Worm (Caenorhabditis elegans) whole organism, late embryonic: ENCODE results near the gene twk-13.
A peak's percentile ranks its signal among the peaks of the same experiment; 100 is the strongest.

ENCODE experiments used
- C08G9.2 ChIP-seq: sonication (generic microtip); optimal IDR thresholded peaks from 2 replicates; lab custom pipeline; 2016; ENCODE audit warnings: mild to moderate bottlenecking, missing genetic modification characterization, moderate library complexity, missing compliant biosample characterization
- C38D4.7 ChIP-seq: fragments of 200-800 bp; sonication (Bioruptor generic); optimal IDR thresholded peaks from 2 replicates; lab custom pipeline; 2018; ENCODE audit warnings: mild to moderate bottlenecking, missing genetic modification characterization, moderate library complexity, missing compliant biosample characterization
- F13H6.1 ChIP-seq: sonication (generic microtip); optimal IDR thresholded peaks from 2 replicates; lab custom pipeline; 2016; ENCODE audit warnings: missing genetic modification characterization, missing compliant biosample characterization
- K09A11.1 ChIP-seq: sonication (generic microtip); optimal IDR thresholded peaks from 2 replicates; lab custom pipeline; 2017; ENCODE audit warnings: antibody characterized with exemption, mild to moderate bottlenecking, missing genetic modification characterization, missing compliant biosample characterization; ENCODE audit not compliant: insufficient read depth
- T23F11.4 ChIP-seq: fragments of 200-800 bp; sonication (Bioruptor generic); optimal IDR thresholded peaks from 2 replicates; lab custom pipeline; 2018; ENCODE audit warnings: mild to moderate bottlenecking, missing genetic modification characterization, missing compliant biosample characterization
- ahr-1 ChIP-seq: sonication (generic microtip); optimal IDR thresholded peaks from 2 replicates; lab custom pipeline; 2016; ENCODE audit warnings: missing genetic modification characterization, missing compliant biosample characterization
- ceh-14 ChIP-seq: sonication (generic microtip); optimal IDR thresholded peaks from 2 replicates; lab custom pipeline; 2016; ENCODE audit warnings: missing genotype, missing genetic modification characterization, missing compliant biosample characterization
- ceh-19 ChIP-seq: fragments of 200-800 bp; sonication (Bioruptor generic); optimal IDR thresholded peaks from 2 replicates; lab custom pipeline; 2018; ENCODE audit warnings: mild to moderate bottlenecking, missing genetic modification characterization, missing compliant biosample characterization
- ceh-22 ChIP-seq: sonication (generic microtip); optimal IDR thresholded peaks from 2 replicates; lab custom pipeline; 2017; ENCODE audit warnings: missing biosample characterization, missing genetic modification characterization
- ceh-31 ChIP-seq: sonication (generic microtip); optimal IDR thresholded peaks from 2 replicates; lab custom pipeline; 2016; ENCODE audit warnings: missing genetic modification characterization, missing compliant biosample characterization
- ceh-34 ChIP-seq: sonication (generic microtip); optimal IDR thresholded peaks from 2 replicates; lab custom pipeline; 2016; ENCODE audit warnings: mild to moderate bottlenecking, missing genetic modification characterization, missing compliant biosample characterization
- ceh-45 ChIP-seq: fragments of 200-800 bp; sonication (Bioruptor generic); IDR thresholded peaks from 2 replicates; pipeline ENCODE4 v1.3.6; 2022; ENCODE audit warnings: missing genetic modification reagents, missing genetic modification characterization, missing compliant biosample characterization
- ceh-48 ChIP-seq: sonication (generic microtip); optimal IDR thresholded peaks from 2 replicates; lab custom pipeline; 2016; ENCODE audit warnings: missing genetic modification characterization, inconsistent platforms, missing compliant biosample characterization
- che-1 ChIP-seq: sonication (generic microtip); optimal IDR thresholded peaks from 2 replicates; lab custom pipeline; 2016; ENCODE audit warnings: mild to moderate bottlenecking, missing genetic modification characterization, missing compliant biosample characterization
- elt-2 ChIP-seq: sonication (generic microtip); optimal IDR thresholded peaks from 2 replicates; lab custom pipeline; 2016; ENCODE audit warnings: missing genetic modification reagents, missing genetic modification characterization, missing compliant biosample characterization
- ets-4 ChIP-seq: sonication (generic microtip); optimal IDR thresholded peaks from 2 replicates; lab custom pipeline; 2016; ENCODE audit warnings: missing genetic modification characterization, missing compliant biosample characterization
- eyg-1 ChIP-seq: sonication (generic microtip); optimal IDR thresholded peaks from 2 replicates; lab custom pipeline; 2016; ENCODE audit warnings: missing genotype, missing genetic modification characterization, missing compliant biosample characterization
- fax-1 ChIP-seq: sonication (generic microtip); optimal IDR thresholded peaks from 2 replicates; lab custom pipeline; 2016; ENCODE audit warnings: missing genotype, missing genetic modification characterization, missing compliant biosample characterization
- fkh-10 ChIP-seq: fragments of 150-350 bp; optimal IDR thresholded peaks from 2 replicates; lab custom pipeline; 2014; ENCODE audit warnings: missing biosample characterization, missing genetic modification reagents, missing genetic modification characterization
- gmeb-2 ChIP-seq: sonication (generic microtip); optimal IDR thresholded peaks from 2 replicates; lab custom pipeline; 2016; ENCODE audit warnings: missing genetic modification characterization, inconsistent platforms, missing compliant biosample characterization
- hlh-13 ChIP-seq: fragments of 200-800 bp; sonication (Bioruptor generic); optimal IDR thresholded peaks from 2 replicates; lab custom pipeline; 2018; ENCODE audit warnings: mild to moderate bottlenecking, missing genetic modification characterization, missing compliant biosample characterization
- hlh-30 ChIP-seq: sonication (generic microtip); optimal IDR thresholded peaks from 2 replicates; lab custom pipeline; 2017; ENCODE audit warnings: antibody characterized with exemption, missing genetic modification characterization, missing compliant biosample characterization; ENCODE audit not compliant: insufficient read depth
- hlh-6 ChIP-seq: sonication (generic microtip); optimal IDR thresholded peaks from 2 replicates; lab custom pipeline; 2016; ENCODE audit warnings: missing genotype, missing genetic modification characterization, missing compliant biosample characterization
- lim-6 ChIP-seq: sonication (generic microtip); optimal IDR thresholded peaks from 2 replicates; lab custom pipeline; 2016; ENCODE audit warnings: missing genetic modification characterization, missing compliant biosample characterization
- lin-11 ChIP-seq: fragments of 200-800 bp; sonication (Bioruptor generic); optimal IDR thresholded peaks from 2 replicates; lab custom pipeline; 2018; ENCODE audit warnings: mild to moderate bottlenecking, missing genetic modification characterization, missing compliant biosample characterization
- madf-2 ChIP-seq: sonication (generic microtip); optimal IDR thresholded peaks from 2 replicates; lab custom pipeline; 2017; ENCODE audit warnings: missing genetic modification characterization, missing compliant biosample characterization
- mec-3 ChIP-seq: sonication (generic microtip); optimal IDR thresholded peaks from 2 replicates; lab custom pipeline; 2016; ENCODE audit warnings: borderline replicate concordance, missing genetic modification characterization, missing compliant biosample characterization
- nfya-1 ChIP-seq: sonication (generic microtip); optimal IDR thresholded peaks from 2 replicates; lab custom pipeline; 2017; ENCODE audit warnings: missing genetic modification characterization, mild to moderate bottlenecking, missing compliant biosample characterization, antibody characterized with exemption, moderate library complexity
- npax-4 ChIP-seq: sonication (generic microtip); optimal IDR thresholded peaks from 2 replicates; lab custom pipeline; 2016; ENCODE audit warnings: missing genetic modification characterization, missing compliant biosample characterization
- pag-3 ChIP-seq: sonication (generic microtip); optimal IDR thresholded peaks from 2 replicates; lab custom pipeline; 2016; ENCODE audit warnings: missing compliant biosample characterization, missing genetic modification characterization, borderline replicate concordance
- pax-1 ChIP-seq: fragments of 150-350 bp; optimal IDR thresholded peaks from 2 replicates; lab custom pipeline; 2014; ENCODE audit warnings: missing biosample characterization, missing genetic modification characterization
- pha-2 ChIP-seq: sonication (generic microtip); optimal IDR thresholded peaks from 2 replicates; lab custom pipeline; 2017; ENCODE audit warnings: mild to moderate bottlenecking, missing genetic modification characterization, missing compliant biosample characterization
- pha-4 ChIP-seq: fragments of 150-350 bp; optimal IDR thresholded peaks from 2 replicates; lab custom pipeline; 2018; ENCODE audit warnings: missing biosample characterization, missing genetic modification reagents, missing genetic modification characterization
- pqm-1 ChIP-seq: sonication (generic microtip); optimal IDR thresholded peaks from 2 replicates; lab custom pipeline; 2016; ENCODE audit warnings: missing genetic modification characterization, missing compliant biosample characterization
- ref-2 ChIP-seq: sonication (generic microtip); optimal IDR thresholded peaks from 2 replicates; lab custom pipeline; 2016; ENCODE audit warnings: missing genetic modification characterization, missing compliant biosample characterization
- sdc-2 ChIP-seq: sonication (generic microtip); optimal IDR thresholded peaks from 2 replicates; lab custom pipeline; 2016; ENCODE audit warnings: missing genotype, missing genetic modification characterization, missing compliant biosample characterization
- sox-2 ChIP-seq: fragments of 200-800 bp; sonication (Bioruptor generic); IDR thresholded peaks from 2 replicates; pipeline ENCODE4 v1.3.6; 2022; ENCODE audit warnings: missing genetic modification reagents, missing genetic modification characterization, missing compliant biosample characterization
- syd-9 ChIP-seq: sonication (generic microtip); optimal IDR thresholded peaks from 2 replicates; lab custom pipeline; 2016; ENCODE audit warnings: mild to moderate bottlenecking, missing genetic modification characterization, moderate library complexity, missing compliant biosample characterization
- tbx-2 ChIP-seq: sonication (generic microtip); optimal IDR thresholded peaks from 2 replicates; lab custom pipeline; 2016; ENCODE audit warnings: missing genetic modification characterization, missing compliant biosample characterization
- tbx-7 ChIP-seq: sonication (generic microtip); optimal IDR thresholded peaks from 2 replicates; lab custom pipeline; 2016; ENCODE audit warnings: missing genotype, missing genetic modification characterization, missing compliant biosample characterization
- ttx-3 ChIP-seq: sonication (generic microtip); optimal IDR thresholded peaks from 2 replicates; lab custom pipeline; 2016; ENCODE audit warnings: missing genetic modification reagents, missing genetic modification characterization, missing compliant biosample characterization
- unc-3 ChIP-seq, 2 experiments: fragments of 200-800 bp in 1 of 2; sonication (Bioruptor generic) in 1 of 2; sonication (generic microtip) in 1 of 2; conservative IDR thresholded peaks in 1 of 2; optimal IDR thresholded peaks in 1 of 2; 2 replicates each; pipeline versions ENCODE4 v1.3.6 to Lab custom; 2016 to 2022; ENCODE audit warnings: missing compliant biosample characterization in 2 of 2, missing genetic modification characterization in 2 of 2, missing genetic modification reagents in 1 of 2
- ztf-16 ChIP-seq: sonication (generic microtip); optimal IDR thresholded peaks from 2 replicates; lab custom pipeline; 2017; ENCODE audit warnings: missing genetic modification characterization, missing compliant biosample characterization

The twk-13 gene

DNA sequence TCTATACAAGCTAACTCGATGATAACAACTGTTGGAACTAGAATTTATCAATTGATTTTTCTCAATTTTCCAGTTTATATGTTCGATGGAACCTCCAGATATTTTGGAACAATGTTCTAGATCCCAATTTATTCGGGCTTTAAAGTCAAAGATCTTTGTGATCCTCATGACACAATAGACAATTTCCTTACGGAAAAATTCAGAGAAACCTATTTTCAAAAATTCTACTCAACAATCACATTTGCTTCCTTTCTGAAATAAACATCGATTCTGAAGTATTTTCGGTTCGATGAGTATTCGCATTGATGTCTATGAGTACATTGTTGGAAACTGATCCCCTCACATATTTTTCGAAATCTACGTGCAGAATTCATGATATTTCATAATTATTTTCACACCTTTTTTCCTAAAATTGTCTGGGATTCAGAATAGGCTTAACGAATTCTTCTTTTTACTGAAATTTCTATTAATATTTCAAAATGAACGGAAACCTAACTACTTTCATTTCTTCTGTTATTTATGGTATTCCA lies 30.7 kb downstream of the twk-13 start, which contains the start of gene srg-45:
TSS of gene srg-45 (plus strand) at position 480 of the 530 bp plus-strand sequence.
- TF ChIP-seq sdc-2 (tag; lab: Kevin White, UChicago): no peak
- TF ChIP-seq ets-4 (tag; lab: Kevin White, UChicago): no peak
- TF ChIP-seq unc-3 (GFP tag; conservative IDR thresholded peaks at IDR 0.05; lab: Robert Waterston, UW): no peak
- no peak for TF ChIP-seq unc-3 (tag; optimal IDR thresholded peaks at IDR 0.05; lab: Kevin White, UChicago)
- TF ChIP-seq sox-2 (GFP tag; lab: Robert Waterston, UW): no peak
- no peak for TF ChIP-seq ceh-14
- no peak for TF ChIP-seq ceh-45
- TF ChIP-seq lim-6 (tag; lab: Kevin White, UChicago): no peak
- TF ChIP-seq gmeb-2 (tag; lab: Kevin White, UChicago): no peak

DNA sequence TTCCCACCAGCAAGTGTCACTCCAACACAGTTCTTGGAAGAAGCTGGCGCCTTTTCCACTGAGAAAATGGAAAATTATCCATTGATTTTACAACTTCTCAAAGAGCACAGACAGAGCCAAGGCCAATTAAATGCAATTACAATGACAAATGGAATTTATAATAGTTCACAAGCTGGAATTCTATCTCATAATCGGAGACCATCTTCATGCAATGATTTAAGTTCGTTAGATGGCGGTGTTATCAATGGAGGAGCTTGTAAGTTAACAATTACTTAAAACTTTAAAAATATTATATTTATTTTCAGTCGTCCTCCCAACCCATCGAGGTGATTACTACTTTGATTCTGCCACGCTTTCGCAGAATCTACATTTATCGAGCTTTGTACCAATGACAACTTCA lies 32.1 kb downstream of the twk-13 start:
- TF ChIP-seq pqm-1 (tag; lab: Kevin White, UChicago): no peak
- no peak for TF ChIP-seq hlh-13 (GFP tag; lab: Kevin White, UChicago)
- TF ChIP-seq ahr-1: no peak
- TF ChIP-seq elt-2 (tag; lab: Kevin White, UChicago): no peak
- TF ChIP-seq tbx-7 (tag; lab: Kevin White, UChicago): no peak
- no peak for TF ChIP-seq hlh-30 (tag; lab: Kevin White, UChicago)
- TF ChIP-seq pax-1 (tag; lab: Kevin White, UChicago): no peak
- no peak for TF ChIP-seq ceh-31
- no peak for TF ChIP-seq T23F11.4 (GFP tag; lab: Kevin White, UChicago)
- no peak for TF ChIP-seq pha-4 (tag; lab: Kevin White, UChicago)
- no peak for TF ChIP-seq madf-2 (tag; lab: Kevin White, UChicago)
- no peak for TF ChIP-seq ref-2
- no peak for TF ChIP-seq ceh-14
- TF ChIP-seq ceh-19 (GFP tag; lab: Kevin White, UChicago): no peak
- no peak for TF ChIP-seq unc-3 (GFP tag; conservative IDR thresholded peaks at IDR 0.05; lab: Robert Waterston, UW)
- no peak for TF ChIP-seq unc-3 (tag; optimal IDR thresholded peaks at IDR 0.05; lab: Kevin White, UChicago)

DNA sequence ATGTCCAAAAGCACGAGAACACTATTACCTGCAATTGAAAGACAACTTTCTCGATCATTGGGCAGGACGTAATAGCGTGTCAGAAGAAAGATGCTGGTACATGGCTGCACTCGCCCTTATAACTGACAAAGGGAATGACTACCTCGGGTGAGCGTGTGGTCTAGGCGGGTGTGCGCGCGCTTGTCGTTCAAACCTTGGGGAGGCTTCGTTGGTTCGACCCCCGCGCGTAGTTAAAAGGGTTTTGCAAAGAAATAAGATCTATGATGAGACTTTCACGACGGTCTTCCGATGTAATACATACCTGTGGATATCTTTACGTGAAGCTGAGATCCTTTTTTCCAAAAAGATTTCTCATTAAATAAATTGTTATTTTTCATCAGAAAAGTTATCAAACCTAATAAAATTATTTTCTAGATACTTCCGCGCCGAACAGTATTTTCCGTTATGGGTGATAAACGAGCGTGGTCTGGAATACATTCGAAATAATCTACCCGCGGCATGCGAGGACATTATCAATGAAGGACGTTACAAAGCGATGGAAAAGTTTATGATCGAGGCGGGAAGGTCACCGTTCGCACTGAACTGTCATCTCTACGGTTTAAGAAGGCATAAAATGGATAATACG lies 34.2 kb downstream of the twk-13 start:
- TF ChIP-seq ztf-16 (tag; lab: Kevin White, UChicago) (peak; percentile 100), pag-3 (tag; lab: Kevin White, UChicago) (peak; percentile 99), lin-11 (tag; lab: Kevin White, UChicago) (peak; percentile 98), hlh-30 (tag; lab: Kevin White, UChicago) (peak; percentile 92), C38D4.7 (GFP tag; lab: Kevin White, UChicago) (peak; percentile 98), syd-9 (tag; lab: Kevin White, UChicago) (peak; percentile 99), ttx-3 (tag; lab: Kevin White, UChicago) (peak; percentile 99), gmeb-2 (tag; lab: Kevin White, UChicago) (peak; percentile 100), ceh-45 (peak; percentile 100), che-1 (tag; lab: Kevin White, UChicago) (peak; percentile 99), ceh-31 (peak; percentile 98), T23F11.4 (GFP tag; lab: Kevin White, UChicago) (peak; percentile 100), eyg-1 (tag; lab: Kevin White, UChicago) (peak; percentile 100), ceh-48 (tag; lab: Kevin White, UChicago) (peak; percentile 100), mec-3 (tag; lab: Kevin White, UChicago) (peak; percentile 99), madf-2 (tag; lab: Kevin White, UChicago) (peak; percentile 99), C08G9.2 (tag; lab: Kevin White, UChicago) (peak; percentile 98), npax-4 (tag; lab: Kevin White, UChicago) (peak; percentile 99), hlh-6 (tag; lab: Kevin White, UChicago) (peak; percentile 100), sdc-2 (tag; lab: Kevin White, UChicago) (peak; percentile 95), pha-2 (tag; lab: Kevin White, UChicago) (peak; percentile 98), elt-2 (tag; lab: Kevin White, UChicago) (peak; percentile 100), F13H6.1 (peak; percentile 99), hlh-13 (GFP tag; lab: Kevin White, UChicago) (peak; percentile 100), tbx-2 (tag; lab: Kevin White, UChicago) (peak; percentile 99), ceh-19 (GFP tag; lab: Kevin White, UChicago) (peak; percentile 100), fkh-10 (GFP tag; lab: Kevin White, UChicago) (peak; percentile 97), nfya-1 (peak; percentile 93), pqm-1 (tag; lab: Kevin White, UChicago) (peak; percentile 99), ceh-14 (peak; percentile 99), ets-4 (tag; lab: Kevin White, UChicago) (peak; percentile 98), ceh-34 (tag; lab: Kevin White, UChicago) (peak; percentile 100), lim-6 (tag; lab: Kevin White, UChicago) (peak; percentile 99), K09A11.1 (tag; lab: Kevin White, UChicago) (peak; percentile 98), ceh-22 (tag; lab: Kevin White, UChicago) (peak; percentile 94), fax-1 (tag; lab: Kevin White, UChicago) (peak; percentile 99), ahr-1 (peak; percentile 99)
